Worm (Caenorhabditis elegans) whole organism, L3 larva: Measurements from ENCODE around the gene srbc-13.

ENCODE experiments used
- R02D3.7 ChIP-seq: fragments of 150-350 bp; optimal IDR thresholded peaks from 2 replicates; lab custom pipeline; 2014; ENCODE audit warnings: missing biosample characterization, missing genetic modification characterization
- ZK546.5 ChIP-seq: sonication (generic microtip); optimal IDR thresholded peaks from 2 replicates; lab custom pipeline; 2017; ENCODE audit warnings: missing biosample characterization, missing genetic modification characterization
- aly-2 ChIP-seq: fragments of 150-350 bp; optimal IDR thresholded peaks from 2 replicates; lab custom pipeline; 2014; ENCODE audit warnings: missing biosample characterization, missing genetic modification characterization
- ama-1 ChIP-seq: fragments of 150-350 bp; optimal IDR thresholded peaks from 2 replicates; lab custom pipeline; 2018
- ceh-16 ChIP-seq: sonication (generic microtip); optimal IDR thresholded peaks from 2 replicates; lab custom pipeline; 2017; ENCODE audit warnings: missing biosample characterization, missing genetic modification characterization
- ceh-82 ChIP-seq: fragments of 150-350 bp; optimal IDR thresholded peaks from 2 replicates; lab custom pipeline; 2014; ENCODE audit warnings: missing biosample characterization, missing genetic modification characterization
- ceh-9 ChIP-seq: sonication (generic microtip); optimal IDR thresholded peaks from 2 replicates; lab custom pipeline; 2018; ENCODE audit warnings: missing biosample characterization, missing genetic modification characterization
- daf-12 ChIP-seq: fragments of 150-350 bp; optimal IDR thresholded peaks from 2 replicates; lab custom pipeline; 2014; ENCODE audit warnings: missing biosample characterization, missing genetic modification reagents, missing genetic modification characterization
- egl-27 ChIP-seq: sonication (generic microtip); optimal IDR thresholded peaks from 4 replicates; lab custom pipeline; 2017; ENCODE audit warnings: missing biosample characterization, missing genetic modification reagents, missing genetic modification characterization
- elt-1 ChIP-seq: fragments of 150-350 bp; optimal IDR thresholded peaks from 2 replicates; lab custom pipeline; 2014; ENCODE audit warnings: missing biosample characterization, missing genetic modification characterization
- elt-3 ChIP-seq, 3 experiments: fragments of 150-350 bp in 1 of 3; sonication (generic microtip) in 2 of 3; optimal IDR thresholded peaks; 2 replicates in 2 of 3; 4 replicates in 1 of 3; lab custom pipeline; 2014 to 2017; ENCODE audit warnings: missing biosample characterization in 3 of 3, missing genetic modification characterization in 3 of 3
- eor-1 ChIP-seq, 2 experiments: fragments of 150-350 bp; optimal IDR thresholded peaks; 2 replicates each; lab custom pipeline; 2014 to 2018; ENCODE audit warnings: missing biosample characterization in 2 of 2, missing genetic modification characterization in 2 of 2
- fkh-10 ChIP-seq: sonication (generic microtip); optimal IDR thresholded peaks from 2 replicates; lab custom pipeline; 2017; ENCODE audit warnings: missing biosample characterization, missing genetic modification reagents, missing genetic modification characterization
- fkh-2 ChIP-seq: fragments of 150-350 bp; optimal IDR thresholded peaks from 2 replicates; lab custom pipeline; 2014; ENCODE audit warnings: missing biosample characterization, missing genetic modification reagents, missing genetic modification characterization
- hmg-11 ChIP-seq: sonication (generic microtip); optimal IDR thresholded peaks from 2 replicates; lab custom pipeline; 2016; ENCODE audit warnings: missing genetic modification characterization, missing compliant biosample characterization
- mdl-1 ChIP-seq: fragments of 150-350 bp; optimal IDR thresholded peaks from 2 replicates; lab custom pipeline; 2014; ENCODE audit warnings: missing biosample characterization, missing genetic modification characterization
- mml-1 ChIP-seq: fragments of 150-350 bp; sonication (generic microtip); optimal IDR thresholded peaks from 3 replicates; lab custom pipeline; 2014; ENCODE audit warnings: missing biosample characterization, missing genetic modification characterization
- nfya-1 ChIP-seq: sonication (generic microtip); optimal IDR thresholded peaks from 2 replicates; lab custom pipeline; 2017; ENCODE audit warnings: missing genetic modification characterization, mild to moderate bottlenecking, missing compliant biosample characterization, antibody characterized with exemption, moderate library complexity; ENCODE audit not compliant: insufficient read depth
- nhr-11 ChIP-seq: fragments of 150-350 bp; optimal IDR thresholded peaks from 2 replicates; lab custom pipeline; 2014; ENCODE audit warnings: missing biosample characterization, missing genetic modification characterization
- nhr-23 ChIP-seq: fragments of 150-350 bp; optimal IDR thresholded peaks from 2 replicates; lab custom pipeline; 2014; ENCODE audit warnings: missing biosample characterization, missing genetic modification reagents, missing genetic modification characterization
- nhr-25 ChIP-seq: sonication (generic microtip); optimal IDR thresholded peaks from 2 replicates; lab custom pipeline; 2017; ENCODE audit warnings: missing biosample characterization, missing genetic modification characterization
- nhr-28 ChIP-seq: fragments of 150-350 bp; optimal IDR thresholded peaks from 2 replicates; lab custom pipeline; 2014; ENCODE audit warnings: missing biosample characterization, missing genetic modification characterization
- nhr-67 ChIP-seq: fragments of 150-350 bp; optimal IDR thresholded peaks from 2 replicates; lab custom pipeline; 2014; ENCODE audit warnings: missing biosample characterization, missing genetic modification characterization
- nhr-76 ChIP-seq: fragments of 150-350 bp; sonication (generic microtip); optimal IDR thresholded peaks from 5 replicates; lab custom pipeline; 2014; ENCODE audit warnings: missing biosample characterization, missing genetic modification characterization
- nhr-77 ChIP-seq: fragments of 150-350 bp; optimal IDR thresholded peaks from 2 replicates; lab custom pipeline; 2014; ENCODE audit warnings: missing biosample characterization, missing genetic modification characterization
- pha-4 ChIP-seq: fragments of 150-350 bp; optimal IDR thresholded peaks from 2 replicates; lab custom pipeline; 2014; ENCODE audit warnings: missing biosample characterization, missing genetic modification reagents, missing genetic modification characterization
- pqm-1 ChIP-seq: fragments of 150-350 bp; optimal IDR thresholded peaks from 2 replicates; lab custom pipeline; 2017; ENCODE audit warnings: missing biosample characterization, missing genetic modification characterization, inconsistent platforms
- snpc-4 ChIP-seq: fragments of 150-350 bp; optimal IDR thresholded peaks from 2 replicates; lab custom pipeline; 2014; ENCODE audit warnings: missing biosample characterization, missing genetic modification characterization
- tbx-2 ChIP-seq: sonication (generic microtip); optimal IDR thresholded peaks from 2 replicates; lab custom pipeline; 2016; ENCODE audit warnings: mild to moderate bottlenecking, missing genetic modification characterization, missing compliant biosample characterization
- unc-39 ChIP-seq: sonication (generic microtip); optimal IDR thresholded peaks from 4 replicates; lab custom pipeline; 2017; ENCODE audit warnings: missing biosample characterization, missing genetic modification characterization
- unc-62 ChIP-seq: fragments of 150-350 bp; sonication (generic microtip); optimal IDR thresholded peaks from 4 replicates; lab custom pipeline; 2014; ENCODE audit warnings: missing biosample characterization, missing genetic modification reagents, missing genetic modification characterization
- zag-1 ChIP-seq: fragments of 150-350 bp; optimal IDR thresholded peaks from 2 replicates; lab custom pipeline; 2014; ENCODE audit warnings: missing biosample characterization, missing genetic modification characterization
- ztf-11 ChIP-seq: fragments of 150-350 bp; optimal IDR thresholded peaks from 2 replicates; lab custom pipeline; 2014; ENCODE audit warnings: missing biosample characterization, missing genetic modification characterization

Gene srbc-13

ce11 chrV:804485-804884, 43.1 kb upstream of the srbc-13 start, which contains the start of gene nhr-270:
Gene nhr-270 (minus strand): TSS chrV:804741.
- TF ChIP-seq nhr-25 (tag; lab: Kevin White, UChicago) (peak; percentile 0), pha-4 (tag; lab: Kevin White, UChicago) (no peak), elt-3 (tag; optimal IDR thresholded peaks at IDR 0.05; lab: Kevin White, UChicago) (no peak), elt-1 (peak; percentile 7), pqm-1 (tag; lab: Kevin White, UChicago) (no peak), snpc-4 (tag; lab: Kevin White, UChicago) (no peak), nhr-23 (tag; lab: Kevin White, UChicago) (peak; percentile 2), daf-12 (tag; lab: Kevin White, UChicago) (no peak)
- TF ChIP-seq, all 47 proteins: peak for 3

DNA sequence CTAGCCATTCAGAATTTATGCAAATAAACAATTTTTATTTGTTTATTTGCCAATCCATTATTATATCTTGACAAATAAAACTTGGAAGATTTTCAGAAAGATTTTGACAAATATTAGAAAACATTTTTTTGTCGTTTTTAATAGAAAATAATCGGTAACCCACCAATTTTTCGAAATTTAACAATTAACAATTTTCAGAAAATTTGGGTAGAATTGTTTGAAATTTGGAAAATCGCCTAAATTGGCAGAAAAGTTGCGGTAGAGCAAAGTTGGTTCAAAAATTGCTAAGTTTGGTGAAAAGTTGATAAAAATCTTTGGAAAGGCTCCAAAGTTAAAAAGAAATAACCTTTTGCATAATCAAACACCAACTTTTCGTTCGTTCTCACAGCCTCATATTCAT, 39.4 kb upstream of the srbc-13 start:
- no peak for TF ChIP-seq tbx-2
- no peak for TF ChIP-seq ceh-16
- TF ChIP-seq nhr-28 (tag; lab: Kevin White, UChicago): no peak
- TF ChIP-seq pqm-1 (tag; lab: Kevin White, UChicago): no peak
- TF ChIP-seq nhr-11 (tag; lab: Kevin White, UChicago): no peak
- no peak for TF ChIP-seq fkh-2
- no peak for TF ChIP-seq unc-62 (GFP tag; lab: Kevin White, UChicago)
- TF ChIP-seq egl-27: no peak
- no peak for TF ChIP-seq ceh-82
- TF ChIP-seq ztf-11 (tag; lab: Kevin White, UChicago): no peak
- no peak for TF ChIP-seq mml-1 (tag; lab: Kevin White, UChicago)
- no peak for TF ChIP-seq hmg-11 (tag; lab: Kevin White, UChicago)
- no peak for TF ChIP-seq nhr-67 (tag; lab: Kevin White, UChicago)
- no peak for TF ChIP-seq elt-3 (tag; optimal IDR thresholded peaks at IDR 0.05; lab: Kevin White, UChicago)

DNA sequence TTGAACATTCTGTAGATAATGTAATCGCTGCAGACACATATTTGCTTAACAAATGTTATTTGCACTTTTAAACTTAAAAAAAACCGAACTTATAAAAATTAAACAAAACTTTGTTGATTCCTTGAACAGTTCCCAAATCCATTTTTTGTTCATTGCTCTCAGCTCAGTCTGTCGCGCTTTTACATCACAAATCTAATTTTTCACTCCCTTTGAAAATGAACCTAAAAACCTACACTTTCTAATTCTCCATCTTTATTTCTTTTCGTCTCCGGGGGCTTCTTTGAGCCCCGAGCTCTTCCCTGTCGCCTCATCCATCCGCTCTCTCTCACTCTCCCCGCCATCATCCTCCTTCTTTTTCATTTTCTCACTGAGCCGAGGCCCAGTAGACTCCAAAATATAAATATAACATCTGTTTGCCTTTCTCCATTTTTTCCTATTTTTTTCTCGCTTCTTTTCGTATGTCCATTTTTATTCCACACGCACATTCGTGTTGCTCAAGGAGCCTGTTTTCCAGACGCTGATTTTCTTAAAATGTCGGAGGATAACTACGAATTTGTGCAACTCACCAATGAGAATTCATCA, 37.2 kb upstream of the srbc-13 start, which contains the start of gene R13D11.4:
Gene R13D11.4 (plus strand): TSS at position 532 of the 582 bp plus-strand sequence.
- TF ChIP-seq pqm-1 (tag; lab: Kevin White, UChicago): no peak
- peak; percentile 39 for TF ChIP-seq nfya-1 (tag; lab: Kevin White, UChicago)
- TF ChIP-seq fkh-10: peak; percentile 30
- no peak for TF ChIP-seq tbx-2
- TF ChIP-seq ztf-11 (tag; lab: Kevin White, UChicago): no peak
- TF ChIP-seq elt-3 (tag; optimal IDR thresholded peaks at IDR 0.05; lab: Kevin White, UChicago): no peak
- no peak for TF ChIP-seq nhr-76 (tag; lab: Kevin White, UChicago)
- no peak for TF ChIP-seq aly-2 (tag; lab: Kevin White, UChicago)
- TF ChIP-seq mml-1 (tag; lab: Kevin White, UChicago): no peak
- TF ChIP-seq zag-1: no peak
- TF ChIP-seq ZK546.5 (tag; lab: Kevin White, UChicago): no peak
- peak; percentile 23 for TF ChIP-seq hmg-11 (tag; lab: Kevin White, UChicago)
- no peak for TF ChIP-seq R02D3.7 (tag; lab: Kevin White, UChicago)
- no peak for TF ChIP-seq snpc-4 (tag; lab: Kevin White, UChicago)
- no peak for TF ChIP-seq eor-1 (tag; optimal IDR thresholded peaks at IDR 0.05; lab: Kevin White, UChicago)
- no peak for TF ChIP-seq unc-62 (GFP tag; lab: Kevin White, UChicago)
- no peak for TF ChIP-seq elt-1
- TF ChIP-seq daf-12 (tag; lab: Kevin White, UChicago): no peak
- TF ChIP-seq egl-27: no peak

- TF ChIP-seq ZK546.5 (tag; lab: Kevin White, UChicago): no peak
- no peak for TF ChIP-seq mml-1 (tag; lab: Kevin White, UChicago)
- no peak for TF ChIP-seq ceh-9 (tag; lab: Kevin White, UChicago)
- TF ChIP-seq pqm-1 (tag; lab: Kevin White, UChicago): no peak
- TF ChIP-seq ama-1: no peak
- no peak for TF ChIP-seq nhr-23 (tag; lab: Kevin White, UChicago)
- TF ChIP-seq unc-39 (tag; lab: Kevin White, UChicago): no peak
- TF ChIP-seq ceh-16: no peak
- no peak for TF ChIP-seq elt-3 (tag; optimal IDR thresholded peaks at IDR 0.05; lab: Kevin White, UChicago)
- no peak for TF ChIP-seq nhr-77 (tag; lab: Kevin White, UChicago)
- no peak for TF ChIP-seq nhr-76 (tag; lab: Kevin White, UChicago)
- TF ChIP-seq nhr-25 (tag; lab: Kevin White, UChicago): no peak
- no peak for TF ChIP-seq mdl-1 (tag; lab: Kevin White, UChicago)
- TF ChIP-seq ztf-11 (tag; lab: Kevin White, UChicago): no peak
- TF ChIP-seq, all 47 proteins: peak for 0
Measured at ce11 chrV:813101-813500, 34.5 kb upstream of the srbc-13 start, which contains the start of gene R13D11.10. Gene R13D11.10 (minus strand): TSS chrV:813201.
